Fruit fly (Drosophila melanogaster) whole organism, wandering third instar larva: ENCODE measurements around the gene gudu.

Source experiments
- Abd-B ChIP-seq: fragments of >200 bp; optimal IDR thresholded peaks from 2 replicates; lab custom pipeline; 2017; ENCODE audit warnings: missing biosample characterization, missing genetic modification characterization
- Dfd ChIP-seq: fragments of >200 bp; optimal IDR thresholded peaks from 2 replicates; lab custom pipeline; 2017; ENCODE audit warnings: missing biosample characterization, missing genetic modification characterization
- Hr83 ChIP-seq: fragments of 200-300 bp; sonication (Bioruptor generic); optimal IDR thresholded peaks from 2 replicates; lab custom pipeline; 2016; ENCODE audit warnings: missing biosample characterization, mild to moderate bottlenecking, missing genetic modification characterization, moderate library complexity; ENCODE audit not compliant: poor library complexity, severe bottlenecking
- Myc ChIP-seq: fragments of >200 bp; optimal IDR thresholded peaks from 2 replicates; lab custom pipeline; 2017
- OdsH ChIP-seq: fragments of 200-800 bp; sonication (Bioruptor generic); optimal IDR thresholded peaks from 2 replicates; lab custom pipeline; 2016; ENCODE audit warnings: missing biosample characterization, mild to moderate bottlenecking, missing genetic modification characterization
- brk ChIP-seq: fragments of 200-800 bp; sonication (Bioruptor generic); optimal IDR thresholded peaks from 2 replicates; lab custom pipeline; 2016; ENCODE audit warnings: missing biosample characterization, mild to moderate bottlenecking, missing genetic modification characterization
- foxo ChIP-seq, 2 experiments: fragments of 200-800 bp; sonication (Bioruptor generic); optimal IDR thresholded peaks; 2 replicates in 1 of 2; 3 replicates in 1 of 2; lab custom pipeline; 2016 to 2017; ENCODE audit warnings: missing biosample characterization in 2 of 2, missing genetic modification characterization in 2 of 2
- jim ChIP-seq: fragments of 175-275, 200-325 bp; sonication (Bioruptor generic); optimal IDR thresholded peaks from 2 replicates; lab custom pipeline; 2016; ENCODE audit warnings: missing biosample characterization, mild to moderate bottlenecking, missing genetic modification characterization
- psq ChIP-seq: fragments of 200-800 bp; sonication (Bioruptor generic); optimal IDR thresholded peaks from 3 replicates; lab custom pipeline; 2017; ENCODE audit warnings: missing biosample characterization, mild to moderate bottlenecking, missing genetic modification characterization, moderate library complexity
- rgr ChIP-seq: fragments of 200-800 bp; sonication (Bioruptor generic); optimal IDR thresholded peaks from 3 replicates; lab custom pipeline; 2016; ENCODE audit warnings: missing biosample characterization, mild to moderate bottlenecking, missing genetic modification characterization

- TF ChIP-seq Hr83 (GFP tag; lab: Kevin White, UChicago) (no peak), brk (peak; percentile 12), psq (GFP tag; lab: Kevin White, UChicago) (peak; percentile 7), jim (no peak), Dfd (GFP tag; lab: Kevin White, UChicago) (no peak), Abd-B (GFP tag; lab: Kevin White, UChicago) (no peak), OdsH (GFP tag; lab: Kevin White, UChicago) (peak; percentile 50), foxo (GFP tag; optimal IDR thresholded peaks at IDR 0.05; lab: Kevin White, UChicago) (peak in 1 of 2 experiments; percentile 50), Myc (no peak), rgr (GFP tag; lab: Kevin White, UChicago) (peak; percentile 37)
Measured at dm6 chr2L:7434737-7435356, 46.5 kb downstream of the gudu start.
